Fruit fly (Drosophila melanogaster) whole organism, prepupa: Measurements from ENCODE around the gene sni.

Experiments used
- Blimp-1 ChIP-seq: fragments of 200-800 bp; sonication (Bioruptor generic); optimal IDR thresholded peaks from 3 replicates; lab custom pipeline; 2017; ENCODE audit warnings: missing biosample characterization, missing genetic modification characterization, mild to moderate bottlenecking, moderate library complexity, missing genetic modification reagents
- CG10669 ChIP-seq: fragments of 200-800 bp; sonication (Bioruptor generic); optimal IDR thresholded peaks from 3 replicates; lab custom pipeline; 2018; ENCODE audit warnings: missing biosample characterization, mild to moderate bottlenecking, missing genetic modification characterization, moderate library complexity
- CG11294 ChIP-seq: fragments of 200-800 bp; sonication (Bioruptor generic); IDR thresholded peaks from 2 replicates; pipeline ENCODE4 v1.3.6; 2022; ENCODE audit warnings: missing biosample characterization, missing genetic modification characterization
- CG11902 ChIP-seq: fragments of 200-800 bp; sonication (Bioruptor generic); optimal IDR thresholded peaks from 3 replicates; lab custom pipeline; 2016; ENCODE audit warnings: missing biosample characterization, missing genetic modification characterization
- CG1621 ChIP-seq: fragments of 200-800 bp; sonication (Bioruptor generic); optimal IDR thresholded peaks from 3 replicates; lab custom pipeline; 2018; ENCODE audit warnings: missing biosample characterization, mild to moderate bottlenecking, missing genetic modification characterization
- CG16779 ChIP-seq: fragments of 200-800 bp; sonication (Bioruptor generic); optimal IDR thresholded peaks from 3 replicates; lab custom pipeline; 2017; ENCODE audit warnings: missing biosample characterization, mild to moderate bottlenecking, missing genetic modification characterization
- CG3032 ChIP-seq: fragments of 200-800 bp; optimal IDR thresholded peaks from 2 replicates; lab custom pipeline; 2019; ENCODE audit warnings: missing biosample characterization, mild to moderate bottlenecking, missing genetic modification characterization, moderate library complexity
- CG31627 ChIP-seq: fragments of 200-800 bp; sonication (Bioruptor generic); optimal IDR thresholded peaks from 3 replicates; lab custom pipeline; 2016; ENCODE audit warnings: missing biosample characterization, missing genetic modification characterization
- CG32006 ChIP-seq: fragments of 200-800 bp; sonication (Bioruptor generic); optimal IDR thresholded peaks from 3 replicates; lab custom pipeline; 2017; ENCODE audit warnings: missing biosample characterization, mild to moderate bottlenecking, missing genetic modification characterization
- CG34406 ChIP-seq: fragments of 200-800 bp; sonication (Bioruptor generic); optimal IDR thresholded peaks from 3 replicates; lab custom pipeline; 2016; ENCODE audit warnings: missing biosample characterization, missing genetic modification characterization
- CG3919 ChIP-seq: fragments of 200-800 bp; sonication (Bioruptor generic); optimal IDR thresholded peaks from 3 replicates; lab custom pipeline; 2016; ENCODE audit warnings: missing biosample characterization, missing genetic modification characterization
- CG4318 ChIP-seq: fragments of 200-800 bp; sonication (Bioruptor generic); optimal IDR thresholded peaks from 3 replicates; lab custom pipeline; 2017; ENCODE audit warnings: missing biosample characterization, mild to moderate bottlenecking, missing genetic modification characterization
- CG6163 ChIP-seq: fragments of 200-800 bp; sonication (Bioruptor generic); IDR thresholded peaks from 3 replicates; pipeline ENCODE4 v1.3.6; 2022; ENCODE audit warnings: missing biosample characterization, missing genetic modification characterization
- CG6276 ChIP-seq: fragments of 200-800 bp; sonication (Bioruptor generic); optimal IDR thresholded peaks from 2 replicates; lab custom pipeline; 2017; ENCODE audit warnings: missing biosample characterization, mild to moderate bottlenecking, missing genetic modification characterization
- CG6792 ChIP-seq: fragments of 200-800 bp; sonication (Bioruptor generic); optimal IDR thresholded peaks from 3 replicates; lab custom pipeline; 2016; ENCODE audit warnings: missing biosample characterization, missing genetic modification characterization
- CG6808 ChIP-seq: fragments of 200-800 bp; sonication (Bioruptor generic); optimal IDR thresholded peaks from 3 replicates; lab custom pipeline; 2017; ENCODE audit warnings: missing biosample characterization, missing genetic modification characterization, mild to moderate bottlenecking, moderate library complexity, missing genetic modification reagents
- CG6854 ChIP-seq: fragments of 200-800 bp; sonication (Bioruptor generic); optimal IDR thresholded peaks from 2 replicates; lab custom pipeline; 2017; ENCODE audit warnings: missing biosample characterization, mild to moderate bottlenecking, missing genetic modification characterization
- CG8119 ChIP-seq: fragments of 200-800 bp; sonication (Bioruptor generic); IDR thresholded peaks from 3 replicates; pipeline ENCODE4 v1.3.6; 2022; ENCODE audit warnings: missing biosample characterization, missing genetic modification characterization
- CG8319 ChIP-seq: fragments of 200-800 bp; sonication (Bioruptor generic); optimal IDR thresholded peaks from 3 replicates; lab custom pipeline; 2016; ENCODE audit warnings: missing biosample characterization, missing genetic modification characterization
- CG8632 ChIP-seq: fragments of 200-800 bp; sonication (Bioruptor generic); optimal IDR thresholded peaks from 3 replicates; lab custom pipeline; 2016; ENCODE audit warnings: missing biosample characterization, missing genetic modification characterization
- CG9139 ChIP-seq: fragments of 200-800 bp; sonication (Bioruptor generic); optimal IDR thresholded peaks from 3 replicates; lab custom pipeline; 2017; ENCODE audit warnings: missing biosample characterization, mild to moderate bottlenecking, missing genetic modification characterization
- Eip75B ChIP-seq: fragments of 200-800 bp; sonication (Bioruptor generic); optimal IDR thresholded peaks from 3 replicates; lab custom pipeline; 2016; ENCODE audit warnings: missing biosample characterization, missing genetic modification characterization
- Eip93F ChIP-seq: fragments of 200-800 bp; sonication (Bioruptor generic); optimal IDR thresholded peaks from 2 replicates; lab custom pipeline; 2016; ENCODE audit warnings: missing biosample characterization, mild to moderate bottlenecking, missing genetic modification characterization
- Ets21C ChIP-seq: fragments of 200-800 bp; sonication (Bioruptor generic); optimal IDR thresholded peaks from 3 replicates; lab custom pipeline; 2016; ENCODE audit warnings: missing biosample characterization, missing genetic modification characterization
- Ets96B ChIP-seq: fragments of 200-800 bp; optimal IDR thresholded peaks from 2 replicates; lab custom pipeline; 2019; ENCODE audit warnings: missing biosample characterization, mild to moderate bottlenecking, missing genetic modification characterization, moderate library complexity
- Gug ChIP-seq: fragments of 200-800 bp; sonication (Bioruptor generic); IDR thresholded peaks from 2 replicates; pipeline ENCODE4 v1.3.6; 2022; ENCODE audit warnings: missing biosample characterization, missing genetic modification characterization
- Hr38 ChIP-seq: sonication (Bioruptor generic); optimal IDR thresholded peaks from 2 replicates; lab custom pipeline; 2016; ENCODE audit warnings: missing biosample characterization, missing genetic modification characterization
- Hr39 ChIP-seq: fragments of 200-800 bp; sonication (Bioruptor generic); optimal IDR thresholded peaks from 2 replicates; lab custom pipeline; 2016; ENCODE audit warnings: missing biosample characterization, missing genetic modification characterization
- Hr4 ChIP-seq: fragments of 200-800 bp; sonication (Bioruptor generic); optimal IDR thresholded peaks from 3 replicates; lab custom pipeline; 2016; ENCODE audit warnings: missing biosample characterization, missing genetic modification characterization
- Smox ChIP-seq: fragments of 200-800 bp; sonication (Bioruptor generic); optimal IDR thresholded peaks from 3 replicates; lab custom pipeline; 2016; ENCODE audit warnings: missing biosample characterization, missing genetic modification characterization
- Sox14 ChIP-seq: fragments of 200-800 bp; sonication (Bioruptor generic); optimal IDR thresholded peaks from 3 replicates; lab custom pipeline; 2016; ENCODE audit warnings: missing biosample characterization, missing genetic modification characterization
- Sox15 ChIP-seq: fragments of 200-800 bp; sonication (Bioruptor generic); optimal IDR thresholded peaks from 3 replicates; lab custom pipeline; 2016; ENCODE audit warnings: missing biosample characterization, missing genetic modification characterization
- achi ChIP-seq: fragments of 200-800 bp; sonication (Bioruptor generic); optimal IDR thresholded peaks from 3 replicates; lab custom pipeline; 2016; ENCODE audit warnings: missing biosample characterization, missing genetic modification characterization
- cyc ChIP-seq: fragments of 200-800 bp; sonication (Bioruptor generic); optimal IDR thresholded peaks from 3 replicates; lab custom pipeline; 2016; ENCODE audit warnings: missing biosample characterization, missing genetic modification characterization
- dac ChIP-seq: fragments of 200-800 bp; sonication (Bioruptor generic); optimal IDR thresholded peaks from 2 replicates; lab custom pipeline; 2017; ENCODE audit warnings: missing biosample characterization, mild to moderate bottlenecking, missing genetic modification characterization
- dsx ChIP-seq: fragments of 200-800 bp; optimal IDR thresholded peaks from 3 replicates; lab custom pipeline; 2019; ENCODE audit warnings: missing biosample characterization, mild to moderate bottlenecking, missing genetic modification characterization, moderate library complexity; ENCODE audit not compliant: poor library complexity, severe bottlenecking
- eg ChIP-seq: fragments of 200-800 bp; sonication (Bioruptor generic); IDR thresholded peaks from 3 replicates; pipeline ENCODE4 v1.3.6; 2022; ENCODE audit warnings: missing biosample characterization, missing genetic modification characterization
- esn ChIP-seq: fragments of 200-800 bp; sonication (Bioruptor generic); optimal IDR thresholded peaks from 2 replicates; lab custom pipeline; 2016; ENCODE audit warnings: missing biosample characterization, mild to moderate bottlenecking, missing genetic modification characterization, moderate library complexity
- fd59A ChIP-seq: fragments of 200-800 bp; sonication (Bioruptor generic); optimal IDR thresholded peaks from 2 replicates; lab custom pipeline; 2017; ENCODE audit warnings: missing biosample characterization, mild to moderate bottlenecking, missing genetic modification characterization, missing genetic modification reagents
- fd85E ChIP-seq: fragments of 200-800 bp; sonication (Bioruptor generic); optimal IDR thresholded peaks from 3 replicates; lab custom pipeline; 2016; ENCODE audit warnings: missing biosample characterization, missing genetic modification characterization
- fkh ChIP-seq: fragments of 200-800 bp; sonication (Bioruptor generic); optimal IDR thresholded peaks from 3 replicates; lab custom pipeline; 2017; ENCODE audit warnings: missing biosample characterization, mild to moderate bottlenecking, missing genetic modification characterization, moderate library complexity
- lz ChIP-seq: fragments of 200-800 bp; sonication (Bioruptor generic); optimal IDR thresholded peaks from 3 replicates; lab custom pipeline; 2016; ENCODE audit warnings: missing biosample characterization, missing genetic modification characterization
- net ChIP-seq: fragments of 200-800 bp; sonication (Bioruptor generic); optimal IDR thresholded peaks from 3 replicates; lab custom pipeline; 2016; ENCODE audit warnings: missing biosample characterization, missing genetic modification characterization
- salr ChIP-seq, 2 experiments: fragments of 200-800 bp; sonication (Bioruptor generic); optimal IDR thresholded peaks; 3 replicates each; lab custom pipeline; 2016 to 2018; ENCODE audit warnings: missing biosample characterization in 2 of 2, missing genetic modification characterization in 2 of 2, mild to moderate bottlenecking in 1 of 2
- ss ChIP-seq, 2 experiments: fragments of 200-800 bp; sonication (Bioruptor generic); optimal IDR thresholded peaks; 2 replicates in 1 of 2; 3 replicates in 1 of 2; lab custom pipeline; 2017 to 2018; ENCODE audit warnings: mild to moderate bottlenecking in 2 of 2, missing biosample characterization in 2 of 2, missing genetic modification characterization in 2 of 2, moderate library complexity in 1 of 2
- topi ChIP-seq: fragments of 200-800 bp; sonication (Bioruptor generic); optimal IDR thresholded peaks from 3 replicates; lab custom pipeline; 2016; ENCODE audit warnings: missing biosample characterization, missing genetic modification characterization
- vri ChIP-seq: fragments of 200-800 bp; sonication (Bioruptor generic); optimal IDR thresholded peaks from 3 replicates; lab custom pipeline; 2016; ENCODE audit warnings: missing biosample characterization, mild to moderate bottlenecking, missing genetic modification characterization

Gene sni

dm6 chrX:8254739-8255326 lies 11.0 kb upstream of the sni start (continued):
- TF ChIP-seq CG6854 (no peak), CG8119 (GFP tag; lab: Robert Waterston, UW) (peak; percentile 79), CG32006 (GFP tag; lab: Kevin White, UChicago) (peak; percentile 65), CG4318 (GFP tag; lab: Kevin White, UChicago) (peak; percentile 34), Sox14 (GFP tag; lab: Kevin White, UChicago) (peak; percentile 33), Hr38 (no peak), esn (GFP tag; lab: Kevin White, UChicago) (peak; percentile 64), salr (GFP tag; optimal IDR thresholded peaks at IDR 0.05; lab: Kevin White, UChicago) (no peak), achi (GFP tag; lab: Kevin White, UChicago) (peak; percentile 54), CG11902 (peak; percentile 7), Eip75B (peak; percentile 61), CG16779 (tag; lab: Kevin White, UChicago) (no peak), CG6163 (GFP tag; lab: Robert Waterston, UW) (peak; percentile 81), CG6276 (GFP tag; lab: Kevin White, UChicago) (peak; percentile 23), CG11294 (GFP tag; lab: Robert Waterston, UW) (no peak), Smox (GFP tag; lab: Kevin White, UChicago) (peak; percentile 36), vri (GFP tag; lab: Kevin White, UChicago) (no peak), CG10669 (GFP tag; lab: Kevin White, UChicago) (no peak), CG3919 (GFP tag; lab: Kevin White, UChicago) (peak; percentile 46), CG34406 (GFP tag; lab: Kevin White, UChicago) (peak; percentile 71)

- TF ChIP-seq CG9139 (GFP tag; lab: Kevin White, UChicago) (peak; percentile 51), CG31627 (peak; percentile 80), CG8319 (GFP tag; lab: Kevin White, UChicago) (peak; percentile 52), CG3032 (peak; percentile 83), Sox14 (GFP tag; lab: Kevin White, UChicago) (peak; percentile 86), eg (peak; percentile 81), Eip93F (GFP tag; lab: Kevin White, UChicago) (no peak), CG11294 (GFP tag; lab: Robert Waterston, UW) (0 out of 2 replicates have a peak, but pooled peaks have one; percentile 36), CG8632 (GFP tag; lab: Kevin White, UChicago) (peak; percentile 64), net (GFP tag; lab: Kevin White, UChicago) (peak; percentile 83), Hr39 (GFP tag; lab: Kevin White, UChicago) (peak; percentile 83), Blimp-1 (GFP tag; lab: Kevin White, UChicago) (peak; percentile 75), Gug (GFP tag; lab: Robert Waterston, UW) (peak; percentile 61), Ets96B (peak; percentile 79), CG6792 (GFP tag; lab: Kevin White, UChicago) (peak; percentile 80), dsx (GFP tag; lab: Kevin White, UChicago) (peak; percentile 79), Eip75B (peak; percentile 83), CG6276 (GFP tag; lab: Kevin White, UChicago) (peak; percentile 91), lz (GFP tag; lab: Kevin White, UChicago) (peak; percentile 89), ss (GFP tag; optimal IDR thresholded peaks at IDR 0.05; lab: Kevin White, UChicago) (peak; percentile 62 to 76), CG34406 (GFP tag; lab: Kevin White, UChicago) (peak; percentile 72), Ets21C (GFP tag; lab: Kevin White, UChicago) (peak; percentile 79), Sox15 (GFP tag; lab: Kevin White, UChicago) (peak; percentile 60), fkh (GFP tag; lab: Kevin White, UChicago) (no peak), esn (GFP tag; lab: Kevin White, UChicago) (peak; percentile 91), salr (GFP tag; optimal IDR thresholded peaks at IDR 0.05; lab: Kevin White, UChicago) (peak; percentile 48 to 87), vri (GFP tag; lab: Kevin White, UChicago) (peak; percentile 72), CG6163 (GFP tag; lab: Robert Waterston, UW) (peak; percentile 84), dac (GFP tag; lab: Kevin White, UChicago) (peak; percentile 83), Hr4 (GFP tag; lab: Kevin White, UChicago) (peak; percentile 85), topi (GFP tag; lab: Kevin White, UChicago) (peak; percentile 88), cyc (peak; percentile 77), fd59A (GFP tag; lab: Kevin White, UChicago) (peak; percentile 71), CG6808 (peak; percentile 80), fd85E (GFP tag; lab: Kevin White, UChicago) (peak; percentile 32), CG1621 (tag; lab: Kevin White, UChicago) (peak; percentile 73)
Measured at dm6 chrX:8252284-8252886, 8.6 kb upstream of the sni start, which contains the start of gene CG1632. Gene CG1632, plus strand, starts transcription at chrX:8252670.
